Fruit fly (Drosophila melanogaster): ENCODE results near the gene ct.

DNA sequence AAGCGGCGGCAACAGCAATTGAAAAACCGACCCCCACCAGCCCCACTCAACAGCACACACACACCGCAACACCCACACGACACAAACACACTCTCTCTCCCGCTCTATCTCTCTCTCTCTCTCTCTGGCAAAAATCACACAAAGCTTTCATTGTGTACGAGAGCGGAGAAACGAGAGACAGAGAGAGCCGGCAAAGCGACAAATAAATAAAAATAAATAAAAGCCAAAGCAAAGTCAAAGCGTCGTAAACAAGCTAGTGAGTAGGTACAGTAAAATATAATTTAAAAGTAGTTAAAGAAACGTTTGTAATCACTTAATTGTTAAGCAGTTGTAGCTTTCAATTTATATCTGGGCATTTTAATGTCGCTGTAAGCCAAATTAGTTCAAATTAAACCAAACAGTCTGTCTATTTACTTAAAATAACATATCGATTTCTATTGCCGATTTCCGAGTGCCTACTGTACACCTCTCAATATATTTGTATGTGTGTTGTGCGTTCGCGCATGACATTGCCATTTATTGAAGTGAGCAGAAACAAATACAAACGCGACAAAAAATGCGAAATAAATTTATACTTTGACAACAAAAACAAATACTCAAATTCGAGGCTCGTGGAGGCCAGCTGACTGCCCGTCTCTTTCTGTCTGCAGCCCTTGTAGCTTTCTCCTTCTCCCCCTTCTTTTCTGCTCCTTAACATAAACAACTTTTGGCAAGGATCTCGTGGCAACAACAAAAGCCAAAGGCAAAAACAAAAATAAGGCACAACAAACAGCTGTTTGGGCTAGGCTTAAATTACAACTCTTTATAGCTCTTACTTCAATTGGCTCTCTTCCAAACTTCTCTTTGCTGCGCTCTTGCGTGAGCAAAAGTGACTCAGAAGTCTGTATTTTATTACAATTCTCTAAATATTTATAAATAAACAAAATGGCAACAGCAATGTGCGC is 88.8 kb downstream of the ct start:
- peak; percentile 93 for TF ChIP-seq Mnt (GFP tag; optimal IDR thresholded peaks at IDR 0.05)
- TF ChIP-seq CG7045 (GFP tag; optimal IDR thresholded peaks at IDR 0.05): peak; percentile 89
- peak; percentile 95 for TF ChIP-seq CG33017 (tag; optimal IDR thresholded peaks at IDR 0.05)
- peak; percentile 97 for TF ChIP-seq CG11617 (GFP tag; optimal IDR thresholded peaks at IDR 0.05)
- TF ChIP-seq CG12768 (GFP tag; optimal IDR thresholded peaks at IDR 0.05): peak; percentile 96
- TF ChIP-seq CG14711 (tag; optimal IDR thresholded peaks at IDR 0.05): peak; percentile 94
- peak; percentile 87 for TF ChIP-seq toe (GFP tag; optimal IDR thresholded peaks at IDR 0.05)

Data from whole organism, adult.